Worm (Caenorhabditis elegans) whole organism, L4 larva: ENCODE data around the gene ptp-1.

Source experiments
- F10B5.3 ChIP-seq: sonication (generic microtip); optimal IDR thresholded peaks from 2 replicates; lab custom pipeline; 2016; ENCODE audit warnings: mild to moderate bottlenecking, missing genetic modification characterization, missing compliant biosample characterization
- F37D6.2 ChIP-seq: sonication (generic microtip); optimal IDR thresholded peaks from 2 replicates; lab custom pipeline; 2016; ENCODE audit warnings: mild to moderate bottlenecking, missing genetic modification characterization, missing compliant biosample characterization
- Y105C5A.15 ChIP-seq: fragments of 200-800 bp; sonication (Bioruptor generic); IDR thresholded peaks from 2 replicates; pipeline ENCODE4 v1.3.6; 2022; ENCODE audit warnings: missing genetic modification characterization, missing compliant biosample characterization
- Y48G9A.11 ChIP-seq: fragments of 200-800 bp; sonication (Bioruptor generic); IDR thresholded peaks from 2 replicates; pipeline ENCODE4 v1.3.6; 2022; ENCODE audit warnings: missing genetic modification reagents, missing genetic modification characterization, missing compliant biosample characterization
- Y5F2A.4 ChIP-seq: fragments of 200-800 bp; sonication (Bioruptor generic); optimal IDR thresholded peaks from 2 replicates; lab custom pipeline; 2018; ENCODE audit warnings: mild to moderate bottlenecking, missing genetic modification characterization, missing compliant biosample characterization
- ceh-28 ChIP-seq: fragments of 150-350 bp; optimal IDR thresholded peaks from 2 replicates; lab custom pipeline; 2014; ENCODE audit warnings: missing biosample characterization, missing genetic modification reagents, missing genetic modification characterization
- ceh-44 ChIP-seq: fragments of 200-800 bp; sonication (Bioruptor generic); IDR thresholded peaks from 2 replicates; pipeline ENCODE4 v1.3.6; 2022; ENCODE audit warnings: missing genetic modification reagents, missing genetic modification characterization, missing compliant biosample characterization
- ceh-62 ChIP-seq: sonication (generic microtip); optimal IDR thresholded peaks from 2 replicates; lab custom pipeline; 2017; ENCODE audit warnings: missing biosample characterization, missing genetic modification characterization
- ceh-82 ChIP-seq: sonication (generic microtip); optimal IDR thresholded peaks from 2 replicates; lab custom pipeline; 2017; ENCODE audit warnings: missing biosample characterization, missing genetic modification characterization
- ces-1 ChIP-seq: fragments of 150-350 bp; sonication (generic microtip); optimal IDR thresholded peaks from 4 replicates; lab custom pipeline; 2014; ENCODE audit warnings: missing biosample characterization, missing genetic modification reagents, missing genetic modification characterization
- cey-2 ChIP-seq: sonication (generic microtip); optimal IDR thresholded peaks from 3 replicates; lab custom pipeline; 2017; ENCODE audit warnings: missing genetic modification characterization, mild to moderate bottlenecking, missing compliant biosample characterization, antibody characterized with exemption, borderline replicate concordance; ENCODE audit not compliant: insufficient read depth
- ctbp-1 ChIP-seq: fragments of 200-800 bp; sonication (Bioruptor generic); IDR thresholded peaks from 2 replicates; pipeline ENCODE4 v1.3.6; 2022; ENCODE audit warnings: missing genetic modification reagents, missing genetic modification characterization, missing compliant biosample characterization
- daf-16 ChIP-seq, 3 experiments: sonication (generic microtip); optimal IDR thresholded peaks; 2 replicates each; lab custom pipeline; 2016 to 2017; ENCODE audit warnings: missing genetic modification characterization in 3 of 3, missing genetic modification reagents in 3 of 3, mild to moderate bottlenecking in 2 of 3, missing compliant biosample characterization in 2 of 3, missing biosample characterization in 1 of 3, moderate library complexity in 1 of 3
- daf-19 ChIP-seq: fragments of 200-800 bp; sonication (Bioruptor generic); conservative IDR thresholded peaks from 2 replicates; pipeline ENCODE4 v1.3.6; 2022; ENCODE audit warnings: missing genetic modification characterization, missing compliant biosample characterization
- daf-8 ChIP-seq: fragments of 200-800 bp; sonication (Bioruptor generic); IDR thresholded peaks from 2 replicates; pipeline ENCODE4 v1.3.6; 2022; ENCODE audit warnings: missing genetic modification characterization, missing compliant biosample characterization
- dmd-8 ChIP-seq: fragments of 200-800 bp; sonication (Bioruptor generic); IDR thresholded peaks from 2 replicates; pipeline ENCODE4 v1.3.6; 2022; ENCODE audit warnings: missing genetic modification characterization, missing compliant biosample characterization
- dmd-9 ChIP-seq: fragments of 200-800 bp; sonication (Bioruptor generic); IDR thresholded peaks from 2 replicates; pipeline ENCODE4 v1.3.6; 2022; ENCODE audit warnings: missing genetic modification reagents, missing genetic modification characterization, missing compliant biosample characterization
- fkh-10 ChIP-seq: fragments of 150-350 bp; optimal IDR thresholded peaks from 2 replicates; lab custom pipeline; 2014; ENCODE audit warnings: missing biosample characterization, missing genetic modification reagents, missing genetic modification characterization
- gei-8 ChIP-seq: fragments of 200-800 bp; sonication (Bioruptor generic); optimal IDR thresholded peaks from 2 replicates; lab custom pipeline; 2018; ENCODE audit warnings: mild to moderate bottlenecking, missing genetic modification characterization, missing compliant biosample characterization
- hlh-11 ChIP-seq: fragments of 200-800 bp; sonication (Bioruptor generic); optimal IDR thresholded peaks from 2 replicates; lab custom pipeline; 2018; ENCODE audit warnings: mild to moderate bottlenecking, missing genetic modification characterization, missing compliant biosample characterization
- hmg-1.1 ChIP-seq: fragments of 200-800 bp; sonication (Bioruptor generic); IDR thresholded peaks from 2 replicates; pipeline ENCODE4 v1.3.6; 2022; ENCODE audit warnings: missing genetic modification reagents, missing genetic modification characterization, missing compliant biosample characterization
- jun-1 ChIP-seq: fragments of 150-350 bp; optimal IDR thresholded peaks from 2 replicates; lab custom pipeline; 2014; ENCODE audit warnings: missing biosample characterization, missing genetic modification reagents, missing genetic modification characterization
- lin-1 ChIP-seq: fragments of 200-800 bp; sonication (Bioruptor generic); IDR thresholded peaks from 2 replicates; pipeline ENCODE4 v1.3.6; 2022; ENCODE audit warnings: missing genetic modification reagents, missing genetic modification characterization, missing compliant biosample characterization
- lin-13 ChIP-seq: fragments of 150-350 bp; optimal IDR thresholded peaks from 2 replicates; lab custom pipeline; 2014; ENCODE audit warnings: missing biosample characterization, missing genetic modification reagents, missing genetic modification characterization
- lin-15B ChIP-seq: fragments of 150-350 bp; sonication (generic microtip); optimal IDR thresholded peaks from 3 replicates; lab custom pipeline; 2014; ENCODE audit warnings: missing biosample characterization, missing genetic modification characterization
- lin-29 ChIP-seq: fragments of 200-800 bp; sonication (Bioruptor generic); IDR thresholded peaks from 2 replicates; pipeline ENCODE4 v1.3.6; 2022; ENCODE audit warnings: missing genetic modification reagents, missing genetic modification characterization, missing compliant biosample characterization
- lin-39 ChIP-seq: fragments of 150-350 bp; optimal IDR thresholded peaks from 2 replicates; lab custom pipeline; 2014; ENCODE audit warnings: missing biosample characterization, missing genetic modification reagents, missing genetic modification characterization
- lir-3 ChIP-seq: sonication (generic microtip); optimal IDR thresholded peaks from 2 replicates; lab custom pipeline; 2016; ENCODE audit warnings: mild to moderate bottlenecking, missing genetic modification characterization, missing compliant biosample characterization
- madf-5 ChIP-seq, 2 experiments: fragments of 200-800 bp; sonication (Bioruptor generic); IDR thresholded peaks; 2 replicates each; pipeline ENCODE4 v1.3.6; 2022; ENCODE audit warnings: missing compliant biosample characterization in 2 of 2, missing genetic modification characterization in 2 of 2
- madf-9 ChIP-seq: fragments of 200-800 bp; sonication (Bioruptor generic); conservative IDR thresholded peaks from 2 replicates; pipeline ENCODE4 v1.3.6; 2022; ENCODE audit warnings: missing genetic modification reagents, missing genetic modification characterization, missing compliant biosample characterization
- mdl-1 ChIP-seq, 2 experiments: fragments of 150-350 bp in 1 of 2; sonication (generic microtip) in 1 of 2; optimal IDR thresholded peaks; 2 replicates each; lab custom pipeline; 2014 to 2017; ENCODE audit warnings: missing biosample characterization in 2 of 2, missing genetic modification characterization in 2 of 2
- nhr-102 ChIP-seq: sonication (generic microtip); optimal IDR thresholded peaks from 2 replicates; lab custom pipeline; 2016; ENCODE audit warnings: mild to moderate bottlenecking, missing genetic modification characterization, moderate library complexity, missing compliant biosample characterization
- nhr-237 ChIP-seq: sonication (generic microtip); optimal IDR thresholded peaks from 2 replicates; lab custom pipeline; 2017; ENCODE audit warnings: missing biosample characterization, missing genetic modification characterization
- nhr-28 ChIP-seq: fragments of 150-350 bp; optimal IDR thresholded peaks from 2 replicates; lab custom pipeline; 2014; ENCODE audit warnings: missing biosample characterization, missing genetic modification characterization
- nhr-41 ChIP-seq: fragments of 200-800 bp; sonication (Bioruptor generic); IDR thresholded peaks from 2 replicates; pipeline ENCODE4 v1.3.6; 2022; ENCODE audit warnings: missing genetic modification reagents, missing genetic modification characterization, missing compliant biosample characterization
- nhr-6 ChIP-seq: fragments of 150-350 bp; optimal IDR thresholded peaks from 2 replicates; lab custom pipeline; 2014; ENCODE audit warnings: missing biosample characterization, missing genetic modification characterization
- pha-4 ChIP-seq, 2 experiments: fragments of 150-350 bp in 1 of 2; fragments of 200-800 bp in 1 of 2; sonication (Bioruptor generic) in 1 of 2; IDR thresholded peaks in 1 of 2; optimal IDR thresholded peaks in 1 of 2; 2 replicates each; pipeline versions ENCODE4 v1.3.6 to Lab custom; 2014 to 2022; ENCODE audit warnings: missing genetic modification characterization in 2 of 2, missing genetic modification reagents in 2 of 2, missing biosample characterization in 1 of 2, missing compliant biosample characterization in 1 of 2
- php-3 ChIP-seq: fragments of 200-800 bp; sonication (Bioruptor generic); IDR thresholded peaks from 2 replicates; pipeline ENCODE4 v1.3.6; 2022; ENCODE audit warnings: missing genetic modification reagents, missing genetic modification characterization, missing compliant biosample characterization
- rbr-2 ChIP-seq: sonication (generic microtip); optimal IDR thresholded peaks from 2 replicates; lab custom pipeline; 2016; ENCODE audit warnings: missing genotype, missing genetic modification characterization, missing compliant biosample characterization
- sdz-12 ChIP-seq: fragments of 200-800 bp; sonication (Bioruptor generic); optimal IDR thresholded peaks from 2 replicates; lab custom pipeline; 2018; ENCODE audit warnings: mild to moderate bottlenecking, missing genetic modification characterization, missing compliant biosample characterization
- tag-97 ChIP-seq: fragments of 200-800 bp; sonication (Bioruptor generic); IDR thresholded peaks from 2 replicates; pipeline ENCODE4 v1.3.6; 2022; ENCODE audit warnings: missing genetic modification characterization, missing compliant biosample characterization
- tra-1 ChIP-seq: fragments of 200-800 bp; sonication (Bioruptor generic); IDR thresholded peaks from 2 replicates; pipeline ENCODE4 v1.3.6; 2022; ENCODE audit warnings: missing genetic modification reagents, missing genetic modification characterization, missing compliant biosample characterization
- zip-11 ChIP-seq: fragments of 200-800 bp; sonication (Bioruptor generic); IDR thresholded peaks from 2 replicates; pipeline ENCODE4 v1.3.6; 2022; ENCODE audit warnings: missing genetic modification characterization, missing compliant biosample characterization
- zip-2 ChIP-seq: fragments of 150-350 bp; optimal IDR thresholded peaks from 2 replicates; lab custom pipeline; 2014; ENCODE audit warnings: missing biosample characterization, missing genetic modification characterization
- ztf-7 ChIP-seq: fragments of 150-350 bp; optimal IDR thresholded peaks from 2 replicates; lab custom pipeline; 2014; ENCODE audit warnings: missing biosample characterization, missing genetic modification characterization

Gene ptp-1

ce11 chrIII:3630337-3630736 lies 39.8 kb downstream of the ptp-1 start, which contains the start of gene mrps-31 (continued):
- TF ChIP-seq tag-97 (GFP tag; lab: Robert Waterston, UW), result no peak
- no peak for TF ChIP-seq Y105C5A.15 (GFP tag; lab: Robert Waterston, UW)
- no peak for TF ChIP-seq ceh-44
- TF ChIP-seq Y5F2A.4, result no peak
- no peak for TF ChIP-seq sdz-12 (GFP tag; lab: Kevin White, UChicago)
- TF ChIP-seq hmg-1.1 (GFP tag; lab: Robert Waterston, UW), result no peak
- no peak for TF ChIP-seq dmd-8 (GFP tag; lab: Robert Waterston, UW)
- no peak for TF ChIP-seq madf-5 (GFP tag; IDR thresholded peaks at IDR 0.05; lab: Robert Waterston, UW)
- TF ChIP-seq mdl-1 (tag; optimal IDR thresholded peaks at IDR 0.05; lab: Kevin White, UChicago), result peak in 1 of 2 experiments; percentile 21
- TF ChIP-seq ceh-82 (tag; lab: Kevin White, UChicago), result no peak
- TF ChIP-seq lir-3 (tag; lab: Kevin White, UChicago), result no peak
- TF ChIP-seq daf-8 (GFP tag; lab: Robert Waterston, UW), result no peak
- no peak for TF ChIP-seq cey-2 (tag; lab: Kevin White, UChicago)
- no peak for TF ChIP-seq nhr-41 (GFP tag; lab: Robert Waterston, UW)
- no peak for TF ChIP-seq ces-1 (GFP tag; lab: Kevin White, UChicago)
- TF ChIP-seq gei-8, result no peak
- TF ChIP-seq lin-29 (GFP tag; lab: Robert Waterston, UW), result no peak
- peak; percentile 12 for TF ChIP-seq nhr-102 (tag; lab: Kevin White, UChicago)
- no peak for TF ChIP-seq ztf-7
- no peak for TF ChIP-seq fkh-10 (GFP tag; lab: Kevin White, UChicago)
- TF ChIP-seq lin-13, result no peak
- no peak for TF ChIP-seq jun-1 (tag; lab: Kevin White, UChicago)
- no peak for TF ChIP-seq F37D6.2
- TF ChIP-seq php-3 (GFP tag; lab: Robert Waterston, UW), result no peak
- TF ChIP-seq ceh-62 (tag; lab: Kevin White, UChicago), result no peak
- no peak for TF ChIP-seq ceh-28 (tag; lab: Kevin White, UChicago)
- no peak for TF ChIP-seq ctbp-1 (GFP tag; lab: Robert Waterston, UW)
- TF ChIP-seq lin-1, result no peak
- TF ChIP-seq F10B5.3 (tag; lab: Kevin White, UChicago), result no peak
- no peak for TF ChIP-seq madf-9 (GFP tag; lab: Robert Waterston, UW)
- TF ChIP-seq daf-16 (GFP tag; optimal IDR thresholded peaks at IDR 0.05; lab: Kevin White, UChicago), result peak in 1 of 2 experiments; percentile 33
- TF ChIP-seq daf-16 (tag; optimal IDR thresholded peaks at IDR 0.05; lab: Kevin White, UChicago), result peak; percentile 76
- no peak for TF ChIP-seq dmd-9
- no peak for TF ChIP-seq rbr-2
- peak; percentile 84 for TF ChIP-seq nhr-28 (tag; lab: Kevin White, UChicago)
- TF ChIP-seq nhr-6 (tag; lab: Kevin White, UChicago), result peak; percentile 49
- no peak for TF ChIP-seq zip-2 (tag; lab: Kevin White, UChicago)
- no peak for TF ChIP-seq nhr-237 (tag; lab: Kevin White, UChicago)
- no peak for TF ChIP-seq daf-19 (GFP tag; lab: Robert Waterston, UW)
- TF ChIP-seq Y48G9A.11 (GFP tag; lab: Robert Waterston, UW), result peak; percentile 89
- no peak for TF ChIP-seq tra-1
- no peak for TF ChIP-seq lin-15B
- peak; percentile 77 for TF ChIP-seq hlh-11
- no peak for TF ChIP-seq zip-11
- no peak for TF ChIP-seq pha-4 (GFP tag; IDR thresholded peaks at IDR 0.05; lab: Robert Waterston, UW)
- no peak for TF ChIP-seq pha-4 (tag; optimal IDR thresholded peaks at IDR 0.05; lab: Kevin White, UChicago)
- TF ChIP-seq lin-39 (tag; lab: Kevin White, UChicago), result no peak
